Worm (Caenorhabditis elegans): ENCODE results near the gene mxl-3.

mxl-3 gene

ce11 chrX:13352164-13352563 is 1.6 kb upstream of the mxl-3 start:
- TF ChIP-seq ekl-4 (GFP tag; IDR thresholded peaks at IDR 0.05) (no peak), cebp-1 (GFP tag; IDR thresholded peaks at IDR 0.05) (no peak), cebp-1 (tag; optimal IDR thresholded peaks at IDR 0.05) (peak; percentile 52)

ce11 chrX:13350123-13350798 is 343 bp downstream of the mxl-3 start:
- TF ChIP-seq Y56A3A.18 (GFP tag; IDR thresholded peaks at IDR 0.05) (peak; percentile 71; the same call in 1 of the 2 replicates), nhr-179 (tag; optimal IDR thresholded peaks at IDR 0.05) (no peak), fkh-3 (tag; optimal IDR thresholded peaks at IDR 0.05) (peak; percentile 16), ceh-100 (GFP tag; IDR thresholded peaks at IDR 0.05) (no peak), efl-1 (GFP tag; optimal IDR thresholded peaks at IDR 0.05) (no peak), lin-35 (GFP tag; optimal IDR thresholded peaks at IDR 0.05) (peak in 1 of 3 experiments; percentile 57), Y53G8AR.9 (GFP tag; conservative IDR thresholded peaks at IDR 0.05) (peak; percentile 22), ama-1 (optimal IDR thresholded peaks at IDR 0.05) (peak; percentile 84), ama-1 (GFP tag; optimal IDR thresholded peaks at IDR 0.05) (no peak), zim-3 (tag; optimal IDR thresholded peaks at IDR 0.05) (no peak), attf-5 (GFP tag; optimal IDR thresholded peaks at IDR 0.05) (no peak), repo-1 (tag; optimal IDR thresholded peaks at IDR 0.05) (peak; percentile 73), B0019.2 (GFP tag; conservative IDR thresholded peaks at IDR 0.05) (no peak)

- TF ChIP-seq Y53F4B.3 (GFP tag; IDR thresholded peaks at IDR 0.05) = no peak
- no peak for TF ChIP-seq ceh-79 (tag; optimal IDR thresholded peaks at IDR 0.05)
- TF ChIP-seq madf-3 (GFP tag; IDR thresholded peaks at IDR 0.05) = 0 out of 2 replicates have a peak, but pooled peaks have one; percentile 24
- 0 out of 2 replicates have a peak, but pooled peaks have one; percentile 4 for TF ChIP-seq cebp-2 (GFP tag; IDR thresholded peaks at IDR 0.05)
- TF ChIP-seq F39B2.1 (GFP tag; IDR thresholded peaks at IDR 0.05) = no peak
- peak; percentile 34 for TF ChIP-seq nhr-27 (tag; optimal IDR thresholded peaks at IDR 0.05)
- TF ChIP-seq nhr-80 (tag; optimal IDR thresholded peaks at IDR 0.05) = peak; percentile 44
- TF ChIP-seq sdz-38 (tag; optimal IDR thresholded peaks at IDR 0.05) = no peak
- peak; percentile 94 for TF ChIP-seq ama-1 (optimal IDR thresholded peaks at IDR 0.05)
- no peak for TF ChIP-seq ama-1 (GFP tag; optimal IDR thresholded peaks at IDR 0.05)
- TF ChIP-seq snpc-1.1 (tag; optimal IDR thresholded peaks at IDR 0.05; ENCODE audit: insufficient read depth) = no peak
- no peak for TF ChIP-seq unc-130 (GFP tag; optimal IDR thresholded peaks at IDR 0.05)
- TF ChIP-seq C06A6.2 (GFP tag; conservative IDR thresholded peaks at IDR 0.05) = 0 out of 2 replicates have a peak, but pooled peaks have one; percentile 11
- TF ChIP-seq ztf-6 (GFP tag; IDR thresholded peaks at IDR 0.05) = no peak
- TF ChIP-seq hmg-1.2 (GFP tag; IDR thresholded peaks at IDR 0.05) = no peak
- TF ChIP-seq dox-1 (GFP tag; IDR thresholded peaks at IDR 0.05) = no peak; the same call in 1 of the 2 replicates
- no peak for TF ChIP-seq F52B5.7 (tag; optimal IDR thresholded peaks at IDR 0.05)
- peak; percentile 43 for TF ChIP-seq attf-5 (GFP tag; optimal IDR thresholded peaks at IDR 0.05)
- no peak for TF ChIP-seq F33H1.4 (GFP tag; IDR thresholded peaks at IDR 0.05)
- no peak for TF ChIP-seq efl-1 (GFP tag; optimal IDR thresholded peaks at IDR 0.05)
- TF ChIP-seq nhr-179 (tag; optimal IDR thresholded peaks at IDR 0.05) = no peak
- TF ChIP-seq ZK185.1 (tag; optimal IDR thresholded peaks at IDR 0.05; ENCODE audit: poor library complexity, severe bottlenecking) = peak; percentile 45
- TF ChIP-seq madf-10 (tag; optimal IDR thresholded peaks at IDR 0.05) = peak; percentile 23
- no peak for TF ChIP-seq ceh-100 (GFP tag; IDR thresholded peaks at IDR 0.05)
- TF ChIP-seq him-1 (tag; optimal IDR thresholded peaks at IDR 0.05) = no peak
- peak; percentile 52; the same call in 1 of the 2 replicates for TF ChIP-seq lin-26 (GFP tag; IDR thresholded peaks at IDR 0.05)
- TF ChIP-seq Y79H2A.3 (GFP tag; conservative IDR thresholded peaks at IDR 0.05) = no peak
- no peak for TF ChIP-seq lag-1 (GFP tag; IDR thresholded peaks at IDR 0.05)
- no peak for TF ChIP-seq lsy-27 (tag; optimal IDR thresholded peaks at IDR 0.05; ENCODE audit: borderline replicate concordance, insufficient read depth)
- TF ChIP-seq ztf-18 (tag; optimal IDR thresholded peaks at IDR 0.05) = no peak
- TF ChIP-seq athp-1 (tag; optimal IDR thresholded peaks at IDR 0.05) = peak; percentile 7
- TF ChIP-seq lin-54 (GFP tag; optimal IDR thresholded peaks at IDR 0.05) = peak; percentile 1
These were observed 1.1 kb downstream of the mxl-3 start for ce11 chrX:13349230-13350122.

All from whole organism, young adult.